Worm (Caenorhabditis elegans) whole organism, young adult: Measurements from ENCODE around the gene ppat-1.

Experiments
- B0019.2 ChIP-seq: fragments of 200-800 bp; sonication (Bioruptor generic); conservative IDR thresholded peaks from 2 replicates; pipeline ENCODE4 v1.3.6; 2022; ENCODE audit warnings: missing genetic modification reagents, missing genetic modification characterization, missing compliant biosample characterization
- B0035.1 ChIP-seq: sonication (generic microtip); optimal IDR thresholded peaks from 2 replicates; lab custom pipeline; 2016; ENCODE audit warnings: missing genetic modification characterization, mild to moderate bottlenecking, missing compliant biosample characterization, missing genotype, missing genetic modification reagents
- C17E4.6 ChIP-seq: fragments of 200-800 bp; sonication (Bioruptor generic); IDR thresholded peaks from 2 replicates; pipeline ENCODE4 v1.3.6; 2022; ENCODE audit warnings: missing genetic modification reagents, missing genetic modification characterization, missing compliant biosample characterization
- F23B12.7 ChIP-seq: sonication (generic microtip); optimal IDR thresholded peaks from 2 replicates; lab custom pipeline; 2017; ENCODE audit warnings: missing genetic modification characterization, mild to moderate bottlenecking, missing compliant biosample characterization, antibody characterized with exemption, moderate library complexity; ENCODE audit not compliant: insufficient read depth
- F52B5.7 ChIP-seq: sonication (generic microtip); optimal IDR thresholded peaks from 2 replicates; lab custom pipeline; 2016; ENCODE audit warnings: mild to moderate bottlenecking, missing genetic modification characterization, missing compliant biosample characterization
- T07F8.4 ChIP-seq: sonication (generic microtip); optimal IDR thresholded peaks from 2 replicates; lab custom pipeline; 2016; ENCODE audit warnings: mild to moderate bottlenecking, missing genetic modification characterization, moderate library complexity, missing compliant biosample characterization
- akir-1 ChIP-seq: fragments of 200-800 bp; sonication (Bioruptor generic); optimal IDR thresholded peaks from 2 replicates; lab custom pipeline; 2018; ENCODE audit warnings: mild to moderate bottlenecking, missing genetic modification characterization, moderate library complexity, missing compliant biosample characterization
- ama-1 ChIP-seq, 3 experiments: fragments of 150-350 bp in 1 of 3; sonication (generic microtip) in 2 of 3; optimal IDR thresholded peaks; 2 replicates each; lab custom pipeline; 2014 to 2018; ENCODE audit warnings: missing biosample characterization in 2 of 3, missing genetic modification characterization in 2 of 3, missing genetic modification reagents in 2 of 3
- attf-6 ChIP-seq: fragments of 200-800 bp; sonication (Bioruptor generic); IDR thresholded peaks from 2 replicates; pipeline ENCODE4 v1.3.6; 2022; ENCODE audit warnings: missing genetic modification reagents, missing genetic modification characterization, missing compliant biosample characterization
- bed-1 ChIP-seq: fragments of 200-800 bp; sonication (Bioruptor generic); IDR thresholded peaks from 2 replicates; pipeline ENCODE4 v1.3.6; 2022; ENCODE audit warnings: missing genetic modification reagents, missing genetic modification characterization, missing compliant biosample characterization
- bed-2 ChIP-seq: fragments of 200-800 bp; sonication (Bioruptor generic); IDR thresholded peaks from 2 replicates; pipeline ENCODE4 v1.3.6; 2022; ENCODE audit warnings: missing genetic modification reagents, missing genetic modification characterization, missing compliant biosample characterization
- cebp-1 ChIP-seq, 2 experiments: fragments of 200-800 bp in 1 of 2; sonication (Bioruptor generic) in 1 of 2; sonication (generic microtip) in 1 of 2; IDR thresholded peaks in 1 of 2; optimal IDR thresholded peaks in 1 of 2; 2 replicates each; pipeline versions ENCODE4 v1.3.6 to Lab custom; 2017 to 2022; ENCODE audit warnings: missing compliant biosample characterization in 2 of 2, missing genetic modification characterization in 2 of 2, mild to moderate bottlenecking in 1 of 2, missing genetic modification reagents in 1 of 2, moderate library complexity in 1 of 2
- ceh-27 ChIP-seq: fragments of 200-800 bp; sonication (Bioruptor generic); optimal IDR thresholded peaks from 2 replicates; lab custom pipeline; 2018; ENCODE audit warnings: mild to moderate bottlenecking, missing genetic modification characterization, moderate library complexity, missing compliant biosample characterization
- die-1 ChIP-seq: sonication (generic microtip); optimal IDR thresholded peaks from 2 replicates; lab custom pipeline; 2016; ENCODE audit warnings: missing genotype, mild to moderate bottlenecking, missing genetic modification characterization, missing compliant biosample characterization
- ekl-4 ChIP-seq: fragments of 200-800 bp; sonication (Bioruptor generic); IDR thresholded peaks from 2 replicates; pipeline ENCODE4 v1.3.6; 2022; ENCODE audit warnings: missing genetic modification reagents, missing genetic modification characterization, missing compliant biosample characterization
- fkh-3 ChIP-seq: sonication (generic microtip); optimal IDR thresholded peaks from 2 replicates; lab custom pipeline; 2016; ENCODE audit warnings: mild to moderate bottlenecking, missing genetic modification characterization, missing compliant biosample characterization
- hlh-26 ChIP-seq: fragments of 200-800 bp; sonication (Bioruptor generic); conservative IDR thresholded peaks from 2 replicates; pipeline ENCODE4 v1.3.6; 2022; ENCODE audit warnings: missing genetic modification reagents, missing genetic modification characterization, missing compliant biosample characterization
- hmg-1.2 ChIP-seq: fragments of 200-800 bp; sonication (Bioruptor generic); IDR thresholded peaks from 2 replicates; pipeline ENCODE4 v1.3.6; 2022; ENCODE audit warnings: missing genetic modification reagents, missing genetic modification characterization, missing compliant biosample characterization
- hsf-1 ChIP-seq: fragments of 200-800 bp; sonication (Bioruptor generic); IDR thresholded peaks from 2 replicates; pipeline ENCODE4 v1.3.6; 2022; ENCODE audit warnings: missing genetic modification reagents, missing genetic modification characterization, missing compliant biosample characterization
- lin-40 ChIP-seq: sonication (generic microtip); optimal IDR thresholded peaks from 2 replicates; lab custom pipeline; 2016; ENCODE audit warnings: missing genetic modification characterization, mild to moderate bottlenecking, missing compliant biosample characterization, missing genotype, missing genetic modification reagents
- mxl-1 ChIP-seq: sonication (generic microtip); optimal IDR thresholded peaks from 2 replicates; lab custom pipeline; 2016; ENCODE audit warnings: missing genetic modification characterization, missing compliant biosample characterization
- nfya-1 ChIP-seq: sonication (generic microtip); optimal IDR thresholded peaks from 2 replicates; lab custom pipeline; 2017; ENCODE audit warnings: antibody characterized with exemption, missing compliant biosample characterization, missing genetic modification characterization, borderline replicate concordance; ENCODE audit not compliant: insufficient read depth
- nhr-179 ChIP-seq: sonication (generic microtip); optimal IDR thresholded peaks from 2 replicates; lab custom pipeline; 2016; ENCODE audit warnings: mild to moderate bottlenecking, missing genetic modification characterization, missing compliant biosample characterization
- nhr-80 ChIP-seq: sonication (generic microtip); optimal IDR thresholded peaks from 2 replicates; lab custom pipeline; 2016; ENCODE audit warnings: missing genetic modification characterization, missing compliant biosample characterization
- nhr-90 ChIP-seq: sonication (generic microtip); optimal IDR thresholded peaks from 2 replicates; lab custom pipeline; 2016; ENCODE audit warnings: missing genotype, mild to moderate bottlenecking, missing genetic modification characterization, missing compliant biosample characterization
- rcor-1 ChIP-seq: fragments of 200-800 bp; sonication (Bioruptor generic); IDR thresholded peaks from 2 replicates; pipeline ENCODE4 v1.3.6; 2022; ENCODE audit warnings: missing genetic modification reagents, missing genetic modification characterization, missing compliant biosample characterization
- repo-1 ChIP-seq: sonication (generic microtip); optimal IDR thresholded peaks from 2 replicates; lab custom pipeline; 2017; ENCODE audit warnings: mild to moderate bottlenecking, missing genetic modification characterization, missing compliant biosample characterization
- rpc-1 ChIP-seq, 2 experiments: fragments of 150-350 bp in 1 of 2; sonication (generic microtip) in 1 of 2; optimal IDR thresholded peaks; 2 replicates each; lab custom pipeline; 2014 to 2018; ENCODE audit warnings: missing biosample characterization in 1 of 2, missing genetic modification characterization in 1 of 2, missing genetic modification reagents in 1 of 2, missing genotype in 1 of 2
- sdz-38 ChIP-seq: sonication (generic microtip); optimal IDR thresholded peaks from 2 replicates; lab custom pipeline; 2016; ENCODE audit warnings: missing genotype, missing genetic modification characterization, missing compliant biosample characterization
- sea-2 ChIP-seq: fragments of 200-800 bp; sonication (Bioruptor generic); IDR thresholded peaks from 2 replicates; pipeline ENCODE4 v1.3.6; 2022; ENCODE audit warnings: missing genetic modification characterization, missing compliant biosample characterization
- snpc-4 ChIP-seq, 5 experiments: fragments of 150-350 bp in 1 of 5; sonication (generic microtip) in 4 of 5; optimal IDR thresholded peaks; 2 replicates each; lab custom pipeline; 2014 to 2018; ENCODE audit warnings: missing genetic modification characterization in 5 of 5, missing biosample characterization in 3 of 5, antibody characterized with exemption in 2 of 5, mild to moderate bottlenecking in 2 of 5, missing compliant biosample characterization in 2 of 5, missing genotype in 2 of 5, moderate library complexity in 2 of 5, missing genetic modification reagents in 1 of 5
- somi-1 ChIP-seq: fragments of 200-800 bp; sonication (Bioruptor generic); optimal IDR thresholded peaks from 2 replicates; lab custom pipeline; 2018; ENCODE audit warnings: mild to moderate bottlenecking, missing genetic modification characterization, missing compliant biosample characterization
- unc-130 ChIP-seq: sonication (generic microtip); optimal IDR thresholded peaks from 2 replicates; lab custom pipeline; 2016; ENCODE audit warnings: missing genetic modification reagents, missing genetic modification characterization, missing compliant biosample characterization
- unc-62 ChIP-seq: fragments of 150-350 bp; optimal IDR thresholded peaks from 2 replicates; lab custom pipeline; 2014; ENCODE audit warnings: missing biosample characterization, missing genetic modification reagents, missing genetic modification characterization
- ztf-26 ChIP-seq: sonication (generic microtip); optimal IDR thresholded peaks from 2 replicates; lab custom pipeline; 2017; ENCODE audit warnings: missing genetic modification characterization, missing compliant biosample characterization
- ztf-3 ChIP-seq: fragments of 200-800 bp; sonication (Bioruptor generic); optimal IDR thresholded peaks from 2 replicates; lab custom pipeline; 2018; ENCODE audit warnings: mild to moderate bottlenecking, missing genetic modification characterization, missing compliant biosample characterization

Gene ppat-1

DNA sequence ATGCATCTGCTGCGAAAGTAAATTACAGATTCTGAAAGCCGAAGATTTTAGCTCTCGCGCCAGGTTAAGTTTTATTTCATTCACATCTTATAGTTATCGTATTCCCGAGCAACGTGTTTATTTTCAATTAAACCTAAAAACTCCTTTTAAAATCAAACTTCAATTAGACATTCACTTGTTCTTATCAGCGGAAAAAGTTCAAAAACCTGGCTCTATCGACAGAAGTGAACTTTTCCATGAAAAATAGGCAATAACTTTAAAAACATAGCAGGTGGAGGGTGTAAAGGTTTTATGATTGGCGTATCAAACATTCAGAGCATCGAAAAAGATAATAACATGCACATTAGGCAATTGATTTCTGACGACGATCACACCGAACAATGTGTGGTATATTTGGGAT is at the start of gene ppat-1:
TSS of gene ppat-1 (plus strand) at position 316 of the 400 bp plus-strand sequence.
- TF ChIP-seq ztf-3 = no peak
- TF ChIP-seq nhr-80 = peak; percentile 51

DNA sequence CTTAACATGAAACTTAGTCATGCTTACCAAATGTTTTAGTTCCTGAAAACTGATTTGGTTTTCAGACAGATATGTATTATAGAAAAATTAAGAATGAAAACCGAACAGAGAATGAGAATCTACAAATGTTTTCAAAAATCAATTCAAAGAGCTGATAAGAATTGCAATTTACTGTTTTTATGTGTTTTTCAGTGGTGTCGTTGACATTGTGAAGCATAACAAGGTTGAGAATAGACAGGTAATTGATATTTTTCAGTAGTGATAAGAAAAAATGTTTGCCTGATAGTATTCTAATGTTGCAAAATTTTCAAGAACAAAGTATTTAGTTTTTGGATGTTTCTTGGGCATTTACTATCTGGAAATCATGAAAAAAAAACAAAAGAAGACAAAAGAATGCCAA is 45.8 kb upstream of the ppat-1 start, which contains the start of gene pfas-1:
TSS of gene pfas-1 (minus strand) at position 49 of the 400 bp plus-strand sequence.
- TF ChIP-seq sea-2 (GFP tag; lab: Robert Waterston, UW) (no peak), nhr-80 (peak; percentile 61)

DNA sequence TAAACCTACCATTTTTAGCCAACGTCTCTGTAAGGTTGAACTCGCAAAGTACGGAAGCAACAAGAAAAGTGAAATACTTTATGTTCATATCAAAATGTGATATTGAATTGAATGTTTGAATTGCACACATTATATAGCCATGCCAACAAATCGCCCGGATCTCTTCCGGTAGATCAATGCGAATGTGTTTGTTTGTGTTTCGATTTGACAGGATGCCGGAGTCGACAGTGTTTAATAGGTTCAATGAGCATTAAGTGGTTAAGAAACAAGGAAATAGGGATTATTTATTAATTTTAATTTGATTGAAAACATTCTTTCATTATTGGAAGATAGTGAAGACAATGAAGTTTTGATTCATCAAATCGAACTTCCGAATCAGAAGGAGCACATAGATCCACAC is 42.8 kb upstream of the ppat-1 start, which contains the start of gene pqn-29:
TSS of gene pqn-29 (minus strand) at position 101 of the 400 bp plus-strand sequence.
- TF ChIP-seq akir-1 (GFP tag; lab: Kevin White, UChicago) (no peak), ceh-27 (GFP tag; lab: Kevin White, UChicago) (no peak), hmg-1.2 (GFP tag; lab: Robert Waterston, UW) (no peak), unc-130 (GFP tag; lab: Kevin White, UChicago) (no peak), T07F8.4 (tag; lab: Kevin White, UChicago) (no peak), rcor-1 (GFP tag; lab: Robert Waterston, UW) (no peak), nhr-90 (tag; lab: Kevin White, UChicago) (no peak), ztf-26 (no peak)

DNA sequence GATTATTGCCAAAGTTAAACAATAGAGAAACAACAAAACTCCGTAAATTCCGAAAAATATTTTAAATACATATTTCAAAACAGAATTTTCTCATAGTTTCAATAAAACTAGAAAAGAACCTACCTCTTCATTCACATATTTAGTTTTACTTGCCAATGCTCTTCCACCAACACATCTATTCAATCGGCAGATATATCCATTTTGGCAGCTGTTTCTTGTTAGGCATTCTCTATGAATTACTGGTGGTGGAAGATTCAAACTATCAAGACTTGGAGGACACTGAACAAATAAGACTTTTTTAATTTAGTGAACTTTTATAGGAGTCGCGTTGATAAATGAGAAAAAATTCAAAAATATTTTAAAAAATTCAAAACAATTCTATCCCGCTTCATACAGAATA is 41.7 kb upstream of the ppat-1 start:
- TF ChIP-seq C17E4.6 (no peak), repo-1 (tag; lab: Kevin White, UChicago) (no peak), ama-1 (optimal IDR thresholded peaks at IDR 0.05; lab: Kevin White, UChicago) (no peak), ama-1 (GFP tag; optimal IDR thresholded peaks at IDR 0.05; lab: Kevin White, UChicago) (no peak), B0035.1 (tag; lab: Kevin White, UChicago) (no peak), rcor-1 (GFP tag; lab: Robert Waterston, UW) (no peak), sdz-38 (tag; lab: Kevin White, UChicago) (no peak), somi-1 (GFP tag; lab: Kevin White, UChicago) (no peak), ekl-4 (GFP tag; lab: Robert Waterston, UW) (no peak), unc-62 (no peak), hlh-26 (GFP tag; lab: Robert Waterston, UW) (no peak), snpc-4 (GFP tag; optimal IDR thresholded peaks at IDR 0.05; lab: Kevin White, UChicago) (no peak), snpc-4 (tag; optimal IDR thresholded peaks at IDR 0.05; lab: Kevin White, UChicago) (no peak), mxl-1 (tag; lab: Kevin White, UChicago) (no peak), hsf-1 (no peak), die-1 (tag; lab: Kevin White, UChicago) (no peak)

DNA sequence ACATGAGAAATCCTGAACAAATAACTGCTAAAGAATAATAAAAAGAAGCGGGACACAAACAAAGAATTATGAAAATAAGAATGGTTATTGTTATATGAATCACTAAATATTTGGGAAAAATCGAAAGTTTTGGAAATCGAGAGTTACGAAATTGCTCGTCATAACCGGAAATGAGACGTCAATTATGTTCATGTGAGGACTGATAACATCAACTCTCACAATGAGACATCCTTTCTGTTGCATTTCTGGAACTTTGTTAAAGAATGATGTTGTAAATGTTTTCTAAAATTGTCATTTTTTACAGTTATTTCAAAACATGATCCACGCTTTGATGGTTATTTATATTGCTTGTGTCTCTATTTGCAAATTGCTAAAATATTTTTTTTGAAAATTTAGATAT is 41.2 kb upstream of the ppat-1 start, which contains the start of gene T23F11.6:
TSS of gene T23F11.6 (minus strand) at position 45 of the 400 bp plus-strand sequence.
- TF ChIP-seq nfya-1 (tag; lab: Kevin White, UChicago) = no peak
- TF ChIP-seq cebp-1 (GFP tag; IDR thresholded peaks at IDR 0.05; lab: Robert Waterston, UW) = peak; percentile 46; the same call in 1 of the 2 replicates
- no peak for TF ChIP-seq cebp-1 (tag; optimal IDR thresholded peaks at IDR 0.05; lab: Kevin White, UChicago)
- peak; percentile 73 for TF ChIP-seq unc-62
- no peak for TF ChIP-seq lin-40 (tag; lab: Kevin White, UChicago)
- TF ChIP-seq nhr-80 = peak; percentile 44
- TF ChIP-seq, all 124 proteins: peak for 3

DNA sequence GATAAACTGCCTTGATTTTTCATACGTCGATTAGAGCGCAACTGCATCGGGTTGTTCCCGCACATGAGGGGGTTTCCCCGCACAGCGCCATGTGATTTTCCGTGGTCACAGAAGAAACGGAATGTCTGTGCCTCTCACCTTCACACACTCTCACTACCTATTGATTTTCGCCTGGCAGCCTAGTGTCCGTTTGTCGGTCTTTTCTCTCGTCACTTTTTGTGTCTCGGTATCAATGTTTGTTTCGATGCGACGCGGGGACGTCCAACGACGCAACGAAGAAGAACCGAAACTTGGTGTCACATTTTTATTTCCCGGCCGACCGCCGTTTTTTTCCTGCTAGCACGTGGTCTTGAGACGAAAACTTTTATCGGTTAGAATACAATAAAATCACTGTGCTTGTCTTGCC is 39.7 kb upstream of the ppat-1 start:
- peak; percentile 96 for TF ChIP-seq hmg-1.2 (GFP tag; lab: Robert Waterston, UW)
- TF ChIP-seq fkh-3 (tag; lab: Kevin White, UChicago) = no peak
- TF ChIP-seq F52B5.7 (tag; lab: Kevin White, UChicago) = no peak
- no peak for TF ChIP-seq nhr-179 (tag; lab: Kevin White, UChicago)
- peak; percentile 61 for TF ChIP-seq repo-1 (tag; lab: Kevin White, UChicago)
- TF ChIP-seq bed-1 (GFP tag; lab: Robert Waterston, UW) = no peak
- TF ChIP-seq hsf-1 = 0 out of 2 replicates have a peak, but pooled peaks have one; percentile 35
- TF ChIP-seq bed-2 (GFP tag; lab: Robert Waterston, UW) = no peak
- no peak for TF ChIP-seq rpc-1 (optimal IDR thresholded peaks at IDR 0.05; lab: Kevin White, UChicago)
- no peak for TF ChIP-seq rpc-1 (tag; optimal IDR thresholded peaks at IDR 0.05; lab: Kevin White, UChicago)
- TF ChIP-seq unc-62 = peak; percentile 83
- peak; percentile 92 for TF ChIP-seq nhr-90 (tag; lab: Kevin White, UChicago)
- TF ChIP-seq B0019.2 (GFP tag; lab: Robert Waterston, UW) = no peak
- peak; percentile 17 for TF ChIP-seq F23B12.7 (tag; lab: Kevin White, UChicago)
- no peak for TF ChIP-seq attf-6
- peak; percentile 46 for TF ChIP-seq rcor-1 (GFP tag; lab: Robert Waterston, UW)
- TF ChIP-seq ama-1 (optimal IDR thresholded peaks at IDR 0.05; lab: Kevin White, UChicago) = no peak
- TF ChIP-seq ama-1 (GFP tag; optimal IDR thresholded peaks at IDR 0.05; lab: Kevin White, UChicago) = no peak
